Fruit fly (Drosophila melanogaster) whole organism, wandering third instar larva: ENCODE data around the gene Glg1.

Experiments
- Abd-B ChIP-seq: fragments of >200 bp; optimal IDR thresholded peaks from 2 replicates; lab custom pipeline; 2017; ENCODE audit warnings: missing biosample characterization, missing genetic modification characterization
- CG32264 ChIP-seq: fragments of 200-800 bp; sonication (Bioruptor generic); optimal IDR thresholded peaks from 2 replicates; lab custom pipeline; 2016; ENCODE audit warnings: missing biosample characterization, missing genetic modification characterization
- CG9705 ChIP-seq: fragments of 200-800 bp; sonication (Bioruptor generic); optimal IDR thresholded peaks from 2 replicates; lab custom pipeline; 2018; ENCODE audit warnings: missing biosample characterization, mild to moderate bottlenecking, missing genetic modification characterization
- CrebA ChIP-seq: fragments of 200-800 bp; sonication (Bioruptor generic); optimal IDR thresholded peaks from 2 replicates; lab custom pipeline; 2016; ENCODE audit warnings: missing biosample characterization, mild to moderate bottlenecking, missing genetic modification characterization, borderline replicate concordance
- Dfd ChIP-seq: fragments of >200 bp; optimal IDR thresholded peaks from 2 replicates; lab custom pipeline; 2017; ENCODE audit warnings: missing biosample characterization, missing genetic modification characterization
- Dif ChIP-seq: fragments of 200-275, 200-300 bp; sonication (Bioruptor generic); optimal IDR thresholded peaks from 2 replicates; lab custom pipeline; 2018; ENCODE audit warnings: missing biosample characterization, missing genetic modification characterization; ENCODE audit not compliant: partially characterized antibody
- HLH106 ChIP-seq: fragments of 200-800 bp; optimal IDR thresholded peaks from 3 replicates; lab custom pipeline; 2019; ENCODE audit warnings: missing biosample characterization, mild to moderate bottlenecking, missing genetic modification characterization, moderate library complexity
- Hnf4 ChIP-seq: fragments of 200-800 bp; sonication (Bioruptor generic); optimal IDR thresholded peaks from 2 replicates; lab custom pipeline; 2016; ENCODE audit warnings: missing biosample characterization, mild to moderate bottlenecking, missing genetic modification characterization
- Hr78 ChIP-seq: fragments of >200 bp; optimal IDR thresholded peaks from 2 replicates; lab custom pipeline; 2017; ENCODE audit warnings: missing biosample characterization, missing genetic modification characterization
- Hr83 ChIP-seq: fragments of 200-300 bp; sonication (Bioruptor generic); optimal IDR thresholded peaks from 2 replicates; lab custom pipeline; 2016; ENCODE audit warnings: missing biosample characterization, mild to moderate bottlenecking, missing genetic modification characterization, moderate library complexity; ENCODE audit not compliant: poor library complexity, severe bottlenecking
- Jra ChIP-seq: sonication (Bioruptor generic); optimal IDR thresholded peaks from 2 replicates; lab custom pipeline; 2016; ENCODE audit warnings: missing biosample characterization, missing genetic modification characterization
- Mio ChIP-seq: sonication (Bioruptor generic); optimal IDR thresholded peaks from 2 replicates; lab custom pipeline; 2016; ENCODE audit warnings: missing biosample characterization, missing genetic modification characterization
- Myc ChIP-seq: fragments of >200 bp; optimal IDR thresholded peaks from 2 replicates; lab custom pipeline; 2017
- OdsH ChIP-seq: fragments of 200-800 bp; sonication (Bioruptor generic); optimal IDR thresholded peaks from 2 replicates; lab custom pipeline; 2016; ENCODE audit warnings: missing biosample characterization, mild to moderate bottlenecking, missing genetic modification characterization
- Rel ChIP-seq, 2 experiments: fragments of 200-800 bp; sonication (Bioruptor generic) in 1 of 2; optimal IDR thresholded peaks; 2 replicates in 1 of 2; 3 replicates in 1 of 2; lab custom pipeline; 2016 to 2019; ENCODE audit warnings: mild to moderate bottlenecking in 2 of 2, missing biosample characterization in 2 of 2, missing genetic modification characterization in 2 of 2, moderate library complexity in 1 of 2
- Sp1 ChIP-seq: fragments of 200-800 bp; sonication (Bioruptor generic); optimal IDR thresholded peaks from 3 replicates; lab custom pipeline; 2019; ENCODE audit warnings: missing biosample characterization, mild to moderate bottlenecking, missing genetic modification characterization, moderate library complexity
- Vsx2 ChIP-seq: fragments of 200-300, 225-300 bp; sonication (Bioruptor generic); optimal IDR thresholded peaks from 2 replicates; lab custom pipeline; 2018; ENCODE audit warnings: missing biosample characterization, missing genetic modification characterization; ENCODE audit not compliant: partially characterized antibody
- brk ChIP-seq: fragments of 200-800 bp; sonication (Bioruptor generic); optimal IDR thresholded peaks from 2 replicates; lab custom pipeline; 2016; ENCODE audit warnings: missing biosample characterization, mild to moderate bottlenecking, missing genetic modification characterization
- dl ChIP-seq, 2 experiments: fragments of 175-275, 200-275 bp in 1 of 2; fragments of 200-275 bp in 1 of 2; sonication (Bioruptor generic); optimal IDR thresholded peaks; lab custom pipeline; 2018; ENCODE audit warnings: mild to moderate bottlenecking in 2 of 2, missing biosample characterization in 2 of 2, missing genetic modification characterization in 2 of 2, moderate library complexity in 2 of 2; ENCODE audit not compliant: partially characterized antibody in 2 of 2, insufficient read depth in 1 of 2
- dmrt93B ChIP-seq: fragments of 200-800 bp; sonication (Bioruptor generic); optimal IDR thresholded peaks from 2 replicates; lab custom pipeline; 2018; ENCODE audit warnings: missing biosample characterization, mild to moderate bottlenecking, missing genetic modification characterization
- dsf ChIP-seq: sonication (Bioruptor generic); optimal IDR thresholded peaks from 2 replicates; lab custom pipeline; 2016; ENCODE audit warnings: missing biosample characterization, missing genetic modification characterization, borderline replicate concordance
- ey ChIP-seq: fragments of 200-800 bp; sonication (Bioruptor generic); optimal IDR thresholded peaks from 2 replicates; lab custom pipeline; 2016; ENCODE audit warnings: missing biosample characterization, missing genetic modification characterization
- foxo ChIP-seq, 2 experiments: fragments of 200-800 bp; sonication (Bioruptor generic); optimal IDR thresholded peaks; 2 replicates in 1 of 2; 3 replicates in 1 of 2; lab custom pipeline; 2016 to 2017; ENCODE audit warnings: missing biosample characterization in 2 of 2, missing genetic modification characterization in 2 of 2
- fru ChIP-seq: fragments of 200-800 bp; sonication (Bioruptor generic); optimal IDR thresholded peaks from 3 replicates; lab custom pipeline; 2016; ENCODE audit warnings: missing biosample characterization, mild to moderate bottlenecking, missing genetic modification characterization
- h ChIP-seq: fragments of 200-800 bp; sonication (Bioruptor generic); optimal IDR thresholded peaks from 3 replicates; lab custom pipeline; 2016; ENCODE audit warnings: missing biosample characterization, mild to moderate bottlenecking, missing genetic modification characterization
- jim ChIP-seq: fragments of 175-275, 200-325 bp; sonication (Bioruptor generic); optimal IDR thresholded peaks from 2 replicates; lab custom pipeline; 2016; ENCODE audit warnings: missing biosample characterization, mild to moderate bottlenecking, missing genetic modification characterization
- psq ChIP-seq: fragments of 200-800 bp; sonication (Bioruptor generic); optimal IDR thresholded peaks from 3 replicates; lab custom pipeline; 2017; ENCODE audit warnings: missing biosample characterization, mild to moderate bottlenecking, missing genetic modification characterization, moderate library complexity
- rgr ChIP-seq: fragments of 200-800 bp; sonication (Bioruptor generic); optimal IDR thresholded peaks from 3 replicates; lab custom pipeline; 2016; ENCODE audit warnings: missing biosample characterization, mild to moderate bottlenecking, missing genetic modification characterization
- sage ChIP-seq: fragments of 200-800 bp; sonication (Bioruptor generic); optimal IDR thresholded peaks from 2 replicates; lab custom pipeline; 2016; ENCODE audit warnings: missing biosample characterization, mild to moderate bottlenecking, missing genetic modification characterization
- sv ChIP-seq: fragments of 200-800 bp; sonication (Bioruptor generic); optimal IDR thresholded peaks from 3 replicates; lab custom pipeline; 2016; ENCODE audit warnings: missing biosample characterization, missing genetic modification characterization
- tai ChIP-seq: sonication (Bioruptor generic); optimal IDR thresholded peaks from 2 replicates; lab custom pipeline; 2016; ENCODE audit warnings: missing biosample characterization, missing genetic modification characterization
- usp ChIP-seq: fragments of >200 bp; optimal IDR thresholded peaks from 2 replicates; lab custom pipeline; 2017; ENCODE audit warnings: missing biosample characterization, missing genetic modification characterization
- woc ChIP-seq: sonication (Bioruptor generic); optimal IDR thresholded peaks from 2 replicates; lab custom pipeline; 2016; ENCODE audit warnings: missing biosample characterization, mild to moderate bottlenecking, missing genetic modification characterization

The Glg1 gene

DNA sequence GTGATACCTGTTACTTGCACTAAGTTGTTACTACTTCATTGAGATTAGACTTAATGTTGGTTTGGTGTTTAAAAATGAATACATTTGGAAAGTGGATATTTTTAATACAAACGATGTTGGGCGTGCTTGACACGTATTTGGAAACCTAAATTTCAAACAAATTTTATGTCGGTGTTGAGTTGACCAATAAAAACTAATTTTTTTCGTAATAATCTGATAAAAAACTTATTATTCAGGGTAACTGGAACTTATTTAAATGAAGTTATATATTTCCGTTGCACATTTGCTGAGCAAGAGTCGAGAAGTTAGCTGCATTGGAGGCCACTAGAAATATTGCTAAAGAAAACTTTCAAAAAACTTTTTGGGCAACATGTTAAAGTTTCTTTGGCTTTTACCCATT, 34.7 kb upstream of the Glg1 start, which contains the start of gene CG33290:
Gene CG33290 (plus strand): TSS at position 301 of the 400 bp plus-strand sequence.
- no peak for TF ChIP-seq brk (GFP tag; lab: Kevin White, UChicago)
- TF ChIP-seq usp (GFP tag; lab: Kevin White, UChicago) = no peak
- TF ChIP-seq sage = no peak
- no peak for TF ChIP-seq h (GFP tag; lab: Kevin White, UChicago)
- no peak for TF ChIP-seq woc (GFP tag; lab: Kevin White, UChicago)

DNA sequence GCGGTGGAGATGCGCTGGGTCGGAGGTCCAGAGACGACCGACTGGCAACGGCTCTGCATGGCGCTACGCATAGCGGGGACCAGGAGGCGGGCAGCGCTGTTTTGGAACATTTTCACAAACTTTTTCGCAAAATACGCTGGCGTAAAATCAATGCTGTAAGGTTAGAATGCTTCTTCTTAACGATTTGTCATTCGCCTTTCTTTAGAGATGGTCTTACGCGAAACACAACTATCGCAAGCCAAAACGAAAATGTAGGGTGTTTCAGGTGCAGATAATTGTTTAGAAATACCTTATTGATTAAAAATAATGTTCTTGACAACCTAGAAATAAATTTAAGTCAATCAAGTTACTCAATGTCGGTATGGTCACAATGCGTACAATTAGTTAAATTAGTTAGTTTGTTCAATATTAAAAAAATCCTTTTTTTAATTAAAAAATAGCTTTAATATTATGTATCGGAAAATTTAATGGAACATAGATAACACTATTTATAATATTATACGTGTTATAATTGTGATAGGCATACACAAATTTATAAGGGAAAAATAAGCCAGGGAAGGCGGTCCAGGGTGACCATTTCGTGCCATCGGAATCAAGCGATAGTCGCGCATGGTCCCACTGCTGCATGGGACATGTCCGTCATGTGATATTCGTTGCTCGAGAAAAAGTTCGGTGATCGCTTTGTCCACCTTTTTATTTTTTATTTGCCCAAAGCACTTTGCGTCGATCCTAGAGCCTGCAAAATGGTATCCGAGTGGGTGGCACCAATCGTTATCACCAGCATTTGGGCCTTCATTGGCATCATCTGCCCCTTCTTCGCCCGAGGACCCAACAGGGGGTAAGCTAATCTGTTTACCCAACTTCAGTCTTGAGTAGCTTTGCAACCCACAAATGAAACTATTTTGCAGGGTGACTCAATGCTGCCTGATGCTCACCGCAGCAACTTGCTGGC, 32.2 kb upstream of the Glg1 start, which contains the start of the genes COX8 and VhaM9.7-b:
Gene COX8 (minus strand): TSS at position 203 of the 952 bp plus-strand sequence.
Gene VhaM9.7-b (plus strand): TSS at position 618 of the 952 bp plus-strand sequence.
- TF ChIP-seq CG32264 (GFP tag; lab: Kevin White, UChicago) (no peak), Myc (lab: Kevin White, UChicago) (peak; percentile 11), dmrt93B (GFP tag; lab: Kevin White, UChicago) (no peak), tai (GFP tag; lab: Kevin White, UChicago) (no peak), dsf (peak; percentile 69), Rel (GFP tag; optimal IDR thresholded peaks at IDR 0.05; lab: Kevin White, UChicago) (no peak), Rel (tag; optimal IDR thresholded peaks at IDR 0.05; lab: Kevin White, UChicago) (peak; percentile 86), CG9705 (peak; percentile 63), woc (GFP tag; lab: Kevin White, UChicago) (peak; percentile 86), Hnf4 (GFP tag; lab: Kevin White, UChicago) (peak; percentile 56), Dfd (GFP tag; lab: Kevin White, UChicago) (no peak), psq (GFP tag; lab: Kevin White, UChicago) (peak; percentile 17), foxo (GFP tag; optimal IDR thresholded peaks at IDR 0.05; lab: Kevin White, UChicago) (no peak), CrebA (GFP tag; lab: Kevin White, UChicago) (no peak), OdsH (GFP tag; lab: Kevin White, UChicago) (no peak), sage (no peak), Abd-B (GFP tag; lab: Kevin White, UChicago) (no peak), Hr78 (GFP tag; lab: Kevin White, UChicago) (no peak), Hr83 (peak; percentile 83), Mio (no peak), brk (GFP tag; lab: Kevin White, UChicago) (peak; percentile 71), rgr (GFP tag; lab: Kevin White, UChicago) (no peak), HLH106 (tag; lab: Kevin White, UChicago) (no peak), dl (GFP tag; optimal IDR thresholded peaks at IDR 0.05; lab: Kevin White, UChicago; ENCODE audit: insufficient read depth in 1 of 2, partially characterized antibody in 2 of 2) (no peak), fru (GFP tag; lab: Kevin White, UChicago) (no peak), sv (peak; percentile 36), ey (GFP tag; lab: Kevin White, UChicago) (peak; percentile 48), Sp1 (GFP tag; lab: Kevin White, UChicago) (no peak), Jra (GFP tag; lab: Kevin White, UChicago) (no peak), Vsx2 (no peak)

dm6 chr3L:21538893-21539244, 31.5 kb upstream of the Glg1 start:
- no peak for TF ChIP-seq brk (GFP tag; lab: Kevin White, UChicago)
- TF ChIP-seq h (GFP tag; lab: Kevin White, UChicago) = no peak
- TF ChIP-seq Rel (GFP tag; optimal IDR thresholded peaks at IDR 0.05; lab: Kevin White, UChicago) = no peak
- TF ChIP-seq Rel (tag; optimal IDR thresholded peaks at IDR 0.05; lab: Kevin White, UChicago) = no peak
- TF ChIP-seq CrebA (GFP tag; lab: Kevin White, UChicago) = no peak
- TF ChIP-seq Dif (GFP tag; lab: Kevin White, UChicago) = no peak
- no peak for TF ChIP-seq Vsx2
- no peak for TF ChIP-seq sv
- TF ChIP-seq woc (GFP tag; lab: Kevin White, UChicago) = no peak
- no peak for TF ChIP-seq jim (GFP tag; lab: Kevin White, UChicago)
- TF ChIP-seq CG9705 = no peak
- TF ChIP-seq Myc (lab: Kevin White, UChicago) = no peak
- no peak for TF ChIP-seq dmrt93B (GFP tag; lab: Kevin White, UChicago)
- no peak for TF ChIP-seq psq (GFP tag; lab: Kevin White, UChicago)
- no peak for TF ChIP-seq dl (GFP tag; optimal IDR thresholded peaks at IDR 0.05; lab: Kevin White, UChicago; ENCODE audit: insufficient read depth in 1 of 2, partially characterized antibody in 2 of 2)
- TF ChIP-seq dsf = no peak
